Worm (Caenorhabditis elegans): ENCODE data around the gene gldi-11.

ce11 chrII:4914214-4914613 is 31.4 kb downstream of the gldi-11 start, which contains the start of gene R05F9.11:
- TF ChIP-seq zag-1 (tag; optimal IDR thresholded peaks at IDR 0.05): no peak
- TF ChIP-seq hlh-11 (tag; optimal IDR thresholded peaks at IDR 0.05): no peak
- TF ChIP-seq saeg-2 (GFP tag; IDR thresholded peaks at IDR 0.05): no peak
- no peak for TF ChIP-seq madf-5 (GFP tag; IDR thresholded peaks at IDR 0.05)
- no peak for TF ChIP-seq pqm-1 (tag; optimal IDR thresholded peaks at IDR 0.05)
- no peak for TF ChIP-seq jun-1 (tag; optimal IDR thresholded peaks at IDR 0.05)
- TF ChIP-seq skn-1 (tag; optimal IDR thresholded peaks at IDR 0.05): no peak
